Fruit fly (Drosophila melanogaster) whole organism, prepupa: ENCODE data around the gene CG6652.
A peak's percentile ranks its signal among the peaks of the same experiment; 100 is the strongest.

Experiments
- CG3032 ChIP-seq: fragments of 200-800 bp; optimal IDR thresholded peaks from 2 replicates; lab custom pipeline; 2019; ENCODE audit warnings: missing biosample characterization, mild to moderate bottlenecking, missing genetic modification characterization, moderate library complexity
- CG6808 ChIP-seq: fragments of 200-800 bp; sonication (Bioruptor generic); optimal IDR thresholded peaks from 3 replicates; lab custom pipeline; 2017; ENCODE audit warnings: missing biosample characterization, missing genetic modification characterization, mild to moderate bottlenecking, moderate library complexity, missing genetic modification reagents
- CG6854 ChIP-seq: fragments of 200-800 bp; sonication (Bioruptor generic); optimal IDR thresholded peaks from 2 replicates; lab custom pipeline; 2017; ENCODE audit warnings: missing biosample characterization, mild to moderate bottlenecking, missing genetic modification characterization
- CG7368 ChIP-seq: fragments of 200-800 bp; sonication (Bioruptor generic); optimal IDR thresholded peaks from 3 replicates; lab custom pipeline; 2016; ENCODE audit warnings: missing biosample characterization, missing genetic modification characterization
- CG9139 ChIP-seq: fragments of 200-800 bp; sonication (Bioruptor generic); optimal IDR thresholded peaks from 3 replicates; lab custom pipeline; 2017; ENCODE audit warnings: missing biosample characterization, mild to moderate bottlenecking, missing genetic modification characterization
- Gug ChIP-seq: fragments of 200-800 bp; sonication (Bioruptor generic); IDR thresholded peaks from 2 replicates; pipeline ENCODE4 v1.3.6; 2022; ENCODE audit warnings: missing biosample characterization, missing genetic modification characterization
- Hr39 ChIP-seq: fragments of 200-800 bp; sonication (Bioruptor generic); optimal IDR thresholded peaks from 2 replicates; lab custom pipeline; 2016; ENCODE audit warnings: missing biosample characterization, missing genetic modification characterization
- OdsH ChIP-seq: fragments of 200-800 bp; sonication (Bioruptor generic); optimal IDR thresholded peaks from 3 replicates; lab custom pipeline; 2016; ENCODE audit warnings: missing biosample characterization, missing genetic modification characterization
- Sox14 ChIP-seq: fragments of 200-800 bp; sonication (Bioruptor generic); optimal IDR thresholded peaks from 3 replicates; lab custom pipeline; 2016; ENCODE audit warnings: missing biosample characterization, missing genetic modification characterization
- cyc ChIP-seq: fragments of 200-800 bp; sonication (Bioruptor generic); optimal IDR thresholded peaks from 3 replicates; lab custom pipeline; 2016; ENCODE audit warnings: missing biosample characterization, missing genetic modification characterization
- dac ChIP-seq: fragments of 200-800 bp; sonication (Bioruptor generic); optimal IDR thresholded peaks from 2 replicates; lab custom pipeline; 2017; ENCODE audit warnings: missing biosample characterization, mild to moderate bottlenecking, missing genetic modification characterization
- dsx ChIP-seq: fragments of 200-800 bp; optimal IDR thresholded peaks from 3 replicates; lab custom pipeline; 2019; ENCODE audit warnings: missing biosample characterization, mild to moderate bottlenecking, missing genetic modification characterization, moderate library complexity; ENCODE audit not compliant: poor library complexity, severe bottlenecking
- esn ChIP-seq: fragments of 200-800 bp; sonication (Bioruptor generic); optimal IDR thresholded peaks from 2 replicates; lab custom pipeline; 2016; ENCODE audit warnings: missing biosample characterization, mild to moderate bottlenecking, missing genetic modification characterization, moderate library complexity
- svp ChIP-seq: fragments of 200-800 bp; sonication (Bioruptor generic); peaks from one replicate; lab custom pipeline; 2016; ENCODE audit warnings: missing biosample characterization, missing genetic modification characterization

DNA sequence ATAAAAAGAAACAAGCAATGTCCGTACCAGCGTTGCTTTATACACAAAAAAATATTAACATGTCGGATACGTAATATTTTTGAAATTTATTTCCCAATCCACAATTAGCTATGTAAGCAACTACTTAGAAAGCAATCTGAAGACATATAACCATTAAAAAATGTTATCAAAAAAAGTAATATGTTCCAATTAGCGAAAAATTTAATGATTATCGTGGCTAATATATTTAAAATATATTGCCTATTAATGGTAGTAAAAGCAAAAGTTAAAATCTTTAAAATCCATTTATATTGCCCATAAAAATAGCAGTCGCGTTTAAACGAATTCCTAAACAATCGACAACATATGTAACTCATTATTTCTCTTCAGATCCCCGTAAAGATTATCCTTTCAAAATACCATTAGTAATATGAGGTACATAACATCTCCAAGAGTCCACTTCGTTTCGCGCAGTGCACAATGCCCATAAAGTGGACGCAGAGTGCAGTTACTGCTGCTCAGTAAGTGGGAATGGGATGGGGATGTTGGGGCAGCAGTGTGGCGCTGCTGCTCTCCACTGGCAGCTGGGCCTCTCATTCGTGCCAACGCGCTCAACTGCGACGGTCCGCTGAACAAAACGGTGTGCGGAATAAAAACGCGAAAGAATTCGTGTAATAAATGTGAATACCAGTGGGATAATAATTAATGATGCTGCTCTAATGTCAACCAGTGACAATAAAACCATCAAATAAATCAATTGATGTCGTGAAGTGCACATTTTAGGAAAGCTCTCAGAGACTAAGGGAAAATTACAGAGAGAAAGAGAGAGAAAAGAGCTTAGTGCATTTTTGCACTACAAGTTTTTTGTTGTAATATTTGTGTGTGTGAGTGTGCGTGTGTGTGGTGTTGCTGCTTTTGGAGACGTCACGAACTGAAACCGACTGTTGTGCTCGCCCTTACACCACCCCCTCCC is 36.3 kb downstream of the CG6652 start:
- TF ChIP-seq CG6854 (GFP tag; lab: Kevin White, UChicago) (peak; percentile 41), esn (GFP tag; lab: Kevin White, UChicago) (peak; percentile 88), cyc (GFP tag; lab: Kevin White, UChicago) (peak; percentile 64), OdsH (peak; percentile 82), CG3032 (peak; percentile 70), CG9139 (peak; percentile 46), dsx (GFP tag; lab: Kevin White, UChicago) (peak; percentile 52), CG7368 (GFP tag; lab: Kevin White, UChicago) (peak; percentile 62), Sox14 (GFP tag; lab: Kevin White, UChicago) (peak; percentile 80), CG6808 (GFP tag; lab: Kevin White, UChicago) (peak; percentile 86), Gug (GFP tag; lab: Robert Waterston, UW) (peak; percentile 68), dac (GFP tag; lab: Kevin White, UChicago) (peak; percentile 58), svp (peak; percentile 93), Hr39 (GFP tag; lab: Kevin White, UChicago) (peak; percentile 59)
